Worm (Caenorhabditis elegans): ENCODE results near the gene C08G5.6.
A peak's percentile ranks its signal among the peaks of the same experiment; 100 is the strongest.

ce11 chrII:754971-755370 is 15.4 kb upstream of the C08G5.6 start:
- peak; percentile 4 for TF ChIP-seq rpc-1 (optimal IDR thresholded peaks at IDR 0.05)
- TF ChIP-seq rpc-1 (tag; optimal IDR thresholded peaks at IDR 0.05): peak; percentile 58
- no peak for TF ChIP-seq hlh-12 (tag; optimal IDR thresholded peaks at IDR 0.05)
- no peak for TF ChIP-seq sea-2 (GFP tag; IDR thresholded peaks at IDR 0.05)
- no peak for TF ChIP-seq hrde-1 (tag; optimal IDR thresholded peaks at IDR 0.05; ENCODE audit: borderline replicate concordance)
- TF ChIP-seq Y79H2A.3 (GFP tag; conservative IDR thresholded peaks at IDR 0.05): no peak
- no peak for TF ChIP-seq sdz-38 (tag; optimal IDR thresholded peaks at IDR 0.05)
- TF ChIP-seq snpc-4 (GFP tag; optimal IDR thresholded peaks at IDR 0.05): no peak
- TF ChIP-seq snpc-4 (tag; optimal IDR thresholded peaks at IDR 0.05): no peak
- TF ChIP-seq hlh-26 (GFP tag; conservative IDR thresholded peaks at IDR 0.05): no peak
- no peak for TF ChIP-seq lsy-27 (tag; optimal IDR thresholded peaks at IDR 0.05; ENCODE audit: borderline replicate concordance, insufficient read depth)
- TF ChIP-seq somi-1 (GFP tag; optimal IDR thresholded peaks at IDR 0.05): no peak
- TF ChIP-seq dpl-1 (GFP tag; optimal IDR thresholded peaks at IDR 0.05): no peak
- TF ChIP-seq ztf-6 (GFP tag; IDR thresholded peaks at IDR 0.05): no peak
- no peak for TF ChIP-seq T26A5.8 (tag; optimal IDR thresholded peaks at IDR 0.05)

Data from whole organism, young adult.